Worm (Caenorhabditis elegans): Measurements from ENCODE around the gene C09F5.3.

DNA sequence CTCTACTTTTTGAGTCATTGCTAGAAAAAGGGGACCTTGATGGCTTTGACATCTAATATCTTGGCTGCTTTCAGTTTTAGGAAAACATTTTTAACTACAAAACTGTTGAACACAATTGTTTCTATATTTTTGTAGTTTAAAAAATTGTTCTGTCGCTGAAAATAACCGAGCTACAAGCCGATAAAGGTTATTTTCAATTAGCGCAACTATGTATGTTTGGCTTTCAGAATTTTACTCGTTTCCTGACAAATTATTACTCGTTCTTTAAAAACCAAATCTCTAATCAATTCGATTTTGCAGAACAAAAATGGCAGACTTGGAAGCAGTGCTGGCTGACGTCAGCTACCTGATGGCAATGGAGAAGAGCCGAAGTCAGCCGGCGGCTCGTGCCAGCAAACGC lies 10.8 kb upstream of the C09F5.3 start, which contains the start of gene grk-2:
- no peak for TF ChIP-seq ceh-36 (tag; optimal IDR thresholded peaks at IDR 0.05)
- TF ChIP-seq pes-1 (GFP tag; IDR thresholded peaks at IDR 0.05): no peak
- TF ChIP-seq ama-1 (optimal IDR thresholded peaks at IDR 0.05): no peak
- TF ChIP-seq sea-1 (GFP tag; conservative IDR thresholded peaks at IDR 0.05): no peak
- TF ChIP-seq tbx-11 (GFP tag; IDR thresholded peaks at IDR 0.05): no peak
- no peak for TF ChIP-seq tbx-37 (GFP tag; conservative IDR thresholded peaks at IDR 0.05)
- TF ChIP-seq ceh-13 (GFP tag; optimal IDR thresholded peaks at IDR 0.05): no peak
- TF ChIP-seq flt-1 (GFP tag; IDR thresholded peaks at IDR 0.05): no peak
- TF ChIP-seq hnd-1 (tag; optimal IDR thresholded peaks at IDR 0.05): no peak
- TF ChIP-seq ets-7 (tag; optimal IDR thresholded peaks at IDR 0.05): no peak

Data from whole organism, early embryonic.